Worm (Caenorhabditis elegans): Measurements from ENCODE around the gene sel-2.

DNA sequence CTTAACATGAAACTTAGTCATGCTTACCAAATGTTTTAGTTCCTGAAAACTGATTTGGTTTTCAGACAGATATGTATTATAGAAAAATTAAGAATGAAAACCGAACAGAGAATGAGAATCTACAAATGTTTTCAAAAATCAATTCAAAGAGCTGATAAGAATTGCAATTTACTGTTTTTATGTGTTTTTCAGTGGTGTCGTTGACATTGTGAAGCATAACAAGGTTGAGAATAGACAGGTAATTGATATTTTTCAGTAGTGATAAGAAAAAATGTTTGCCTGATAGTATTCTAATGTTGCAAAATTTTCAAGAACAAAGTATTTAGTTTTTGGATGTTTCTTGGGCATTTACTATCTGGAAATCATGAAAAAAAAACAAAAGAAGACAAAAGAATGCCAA is 31.1 kb upstream of the sel-2 start, which contains the start of gene pfas-1:
- no peak for TF ChIP-seq nhr-6 (tag; optimal IDR thresholded peaks at IDR 0.05)
- TF ChIP-seq unc-62 (GFP tag; optimal IDR thresholded peaks at IDR 0.05) = no peak
- no peak for TF ChIP-seq elt-3 (tag; optimal IDR thresholded peaks at IDR 0.05)
- no peak for TF ChIP-seq nhr-12 (tag; optimal IDR thresholded peaks at IDR 0.05)
- TF ChIP-seq sma-9 (GFP tag; optimal IDR thresholded peaks at IDR 0.05) = no peak
- no peak for TF ChIP-seq sma-9 (tag; optimal IDR thresholded peaks at IDR 0.05)
- no peak for TF ChIP-seq unc-55 (GFP tag; optimal IDR thresholded peaks at IDR 0.05)
- no peak for TF ChIP-seq lin-39 (tag; optimal IDR thresholded peaks at IDR 0.05)
- no peak for TF ChIP-seq skn-1 (tag; optimal IDR thresholded peaks at IDR 0.05)
- TF ChIP-seq snpc-4 (tag; optimal IDR thresholded peaks at IDR 0.05) = no peak
- TF ChIP-seq F13H6.1 (tag; optimal IDR thresholded peaks at IDR 0.05) = no peak
- TF ChIP-seq R02D3.7 (tag; optimal IDR thresholded peaks at IDR 0.05) = no peak
- TF ChIP-seq ama-1 (optimal IDR thresholded peaks at IDR 0.05) = no peak
- no peak for TF ChIP-seq C34F6.9 (tag; optimal IDR thresholded peaks at IDR 0.05)
- no peak for TF ChIP-seq egl-27 (tag; optimal IDR thresholded peaks at IDR 0.05)

All from whole organism, L2 larva.